Worm (Caenorhabditis elegans) whole organism, mixed stage, embryonic: ENCODE measurements around the gene F11D5.7.

Experiments used
- M03D4.4 ChIP-seq: sonication (generic microtip); optimal IDR thresholded peaks from 2 replicates; lab custom pipeline; 2017; ENCODE audit warnings: mild to moderate bottlenecking, missing genetic modification characterization, missing compliant biosample characterization
- bed-3 ChIP-seq: fragments of 200-800 bp; sonication (Bioruptor generic); optimal IDR thresholded peaks from 3 replicates; lab custom pipeline; 2018; ENCODE audit warnings: mild to moderate bottlenecking, missing genetic modification characterization, moderate library complexity, missing compliant biosample characterization
- blmp-1 ChIP-seq: fragments of 150-350 bp; optimal IDR thresholded peaks from 2 replicates; lab custom pipeline; 2014; ENCODE audit warnings: missing biosample characterization, missing genetic modification characterization
- ceh-39 ChIP-seq: fragments of 150-350 bp; optimal IDR thresholded peaks from 2 replicates; lab custom pipeline; 2014; ENCODE audit warnings: missing biosample characterization, missing genetic modification characterization
- ceh-43 ChIP-seq: fragments of 200-800 bp; sonication (Bioruptor generic); optimal IDR thresholded peaks from 2 replicates; lab custom pipeline; 2018; ENCODE audit warnings: mild to moderate bottlenecking, missing genetic modification characterization, moderate library complexity, missing compliant biosample characterization
- ceh-83 ChIP-seq: fragments of 200-800 bp; sonication (Bioruptor generic); optimal IDR thresholded peaks from 2 replicates; lab custom pipeline; 2018; ENCODE audit warnings: mild to moderate bottlenecking, missing genetic modification characterization, missing compliant biosample characterization
- ces-1 ChIP-seq: fragments of 150-350 bp; optimal IDR thresholded peaks from 2 replicates; lab custom pipeline; 2014; ENCODE audit warnings: missing biosample characterization, missing genetic modification reagents, missing genetic modification characterization
- drap-1 ChIP-seq: fragments of 200-800 bp; sonication (Bioruptor generic); optimal IDR thresholded peaks from 3 replicates; lab custom pipeline; 2018; ENCODE audit warnings: mild to moderate bottlenecking, missing genetic modification characterization, missing compliant biosample characterization
- elt-1 ChIP-seq: sonication (generic microtip); optimal IDR thresholded peaks from 2 replicates; lab custom pipeline; 2017; ENCODE audit warnings: missing genetic modification characterization, mild to moderate bottlenecking, missing compliant biosample characterization, antibody characterized with exemption, moderate library complexity, borderline replicate concordance; ENCODE audit not compliant: insufficient read depth
- elt-3 ChIP-seq: fragments of 150-350 bp; optimal IDR thresholded peaks from 2 replicates; lab custom pipeline; 2014; ENCODE audit warnings: missing biosample characterization, missing genetic modification characterization
- flh-1 ChIP-seq: fragments of 200-800 bp; sonication (Bioruptor generic); optimal IDR thresholded peaks from 2 replicates; lab custom pipeline; 2018; ENCODE audit warnings: mild to moderate bottlenecking, missing genetic modification characterization, moderate library complexity, missing compliant biosample characterization
- ham-2 ChIP-seq: fragments of 200-800 bp; sonication (Bioruptor generic); optimal IDR thresholded peaks from 2 replicates; lab custom pipeline; 2018; ENCODE audit warnings: mild to moderate bottlenecking, missing genetic modification characterization, missing compliant biosample characterization
- hlh-1 ChIP-seq: fragments of 150-350 bp; optimal IDR thresholded peaks from 2 replicates; lab custom pipeline; 2014; ENCODE audit warnings: missing biosample characterization, missing genetic modification reagents, missing genetic modification characterization
- lin-13 ChIP-seq: fragments of 150-350 bp; optimal IDR thresholded peaks from 2 replicates; lab custom pipeline; 2014; ENCODE audit warnings: missing biosample characterization, missing genetic modification characterization
- lin-32 ChIP-seq: fragments of 200-800 bp; sonication (Bioruptor generic); optimal IDR thresholded peaks from 2 replicates; lab custom pipeline; 2018; ENCODE audit warnings: mild to moderate bottlenecking, missing genetic modification characterization, missing compliant biosample characterization
- lsy-2 ChIP-seq: fragments of 150-350 bp; optimal IDR thresholded peaks from 2 replicates; lab custom pipeline; 2014; ENCODE audit warnings: missing biosample characterization, missing genetic modification characterization
- nhr-2 ChIP-seq: fragments of 150-350 bp; optimal IDR thresholded peaks from 2 replicates; lab custom pipeline; 2014; ENCODE audit warnings: missing biosample characterization, missing genetic modification characterization
- nhr-237 ChIP-seq: fragments of 150-350 bp; optimal IDR thresholded peaks from 2 replicates; lab custom pipeline; 2014; ENCODE audit warnings: missing biosample characterization, missing genetic modification characterization
- nhr-28 ChIP-seq: fragments of 150-350 bp; optimal IDR thresholded peaks from 2 replicates; lab custom pipeline; 2014; ENCODE audit warnings: missing biosample characterization, missing genetic modification characterization
- pha-4 ChIP-seq: fragments of 150-350 bp; optimal IDR thresholded peaks from 2 replicates; lab custom pipeline; 2018; ENCODE audit warnings: missing biosample characterization, missing genetic modification reagents, missing genetic modification characterization
- sem-2 ChIP-seq: fragments of 200-800 bp; sonication (Bioruptor generic); optimal IDR thresholded peaks from 2 replicates; lab custom pipeline; 2018; ENCODE audit warnings: mild to moderate bottlenecking, missing genetic modification characterization, missing compliant biosample characterization
- snpc-4 ChIP-seq: fragments of 150-350 bp; optimal IDR thresholded peaks from 2 replicates; lab custom pipeline; 2014; ENCODE audit warnings: missing biosample characterization, missing genetic modification characterization
- sptf-1 ChIP-seq: sonication (generic microtip); optimal IDR thresholded peaks from 2 replicates; lab custom pipeline; 2017; ENCODE audit warnings: mild to moderate bottlenecking, missing genetic modification characterization, moderate library complexity, missing compliant biosample characterization
- tbx-8 ChIP-seq: fragments of 200-800 bp; sonication (Bioruptor generic); optimal IDR thresholded peaks from 2 replicates; lab custom pipeline; 2018; ENCODE audit warnings: mild to moderate bottlenecking, missing genetic modification characterization, moderate library complexity, missing compliant biosample characterization
- unc-120 ChIP-seq: sonication (generic microtip); optimal IDR thresholded peaks from 2 replicates; lab custom pipeline; 2017; ENCODE audit warnings: missing genetic modification characterization, missing compliant biosample characterization; ENCODE audit not compliant: poor library complexity, severe bottlenecking
- unc-62 ChIP-seq: fragments of 150-350 bp; optimal IDR thresholded peaks from 2 replicates; lab custom pipeline; 2014; ENCODE audit warnings: missing biosample characterization, missing genetic modification reagents, missing genetic modification characterization
- zip-8 ChIP-seq: fragments of 150-350 bp; optimal IDR thresholded peaks from 2 replicates; lab custom pipeline; 2014; ENCODE audit warnings: missing biosample characterization, missing genetic modification characterization
- ztf-11 ChIP-seq: fragments of 150-350 bp; optimal IDR thresholded peaks from 2 replicates; lab custom pipeline; 2014; ENCODE audit warnings: missing biosample characterization, missing genetic modification characterization

The F11D5.7 gene

DNA sequence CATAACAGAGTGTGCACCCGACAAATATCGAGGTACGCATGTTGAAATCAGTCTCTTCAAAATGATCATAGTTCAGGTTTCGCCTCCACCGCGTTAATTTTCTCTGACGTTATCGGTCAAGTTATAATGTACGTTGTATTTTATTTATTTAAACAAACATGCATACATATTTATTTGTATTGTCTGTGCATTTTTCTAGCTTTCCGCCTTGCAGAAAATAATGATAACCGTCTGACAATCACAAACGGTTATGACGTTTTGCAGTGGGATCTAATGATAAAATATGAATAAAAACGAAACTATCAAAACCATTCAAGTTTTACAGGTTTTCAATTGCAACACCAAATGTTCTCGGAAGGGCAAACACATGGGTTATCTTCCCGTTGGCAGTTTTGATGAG lies 21.0 kb upstream of the F11D5.7 start:
- TF ChIP-seq ces-1 (GFP tag; lab: Kevin White, UChicago) (no peak), pha-4 (tag; lab: Kevin White, UChicago) (no peak), hlh-1 (no peak)

DNA sequence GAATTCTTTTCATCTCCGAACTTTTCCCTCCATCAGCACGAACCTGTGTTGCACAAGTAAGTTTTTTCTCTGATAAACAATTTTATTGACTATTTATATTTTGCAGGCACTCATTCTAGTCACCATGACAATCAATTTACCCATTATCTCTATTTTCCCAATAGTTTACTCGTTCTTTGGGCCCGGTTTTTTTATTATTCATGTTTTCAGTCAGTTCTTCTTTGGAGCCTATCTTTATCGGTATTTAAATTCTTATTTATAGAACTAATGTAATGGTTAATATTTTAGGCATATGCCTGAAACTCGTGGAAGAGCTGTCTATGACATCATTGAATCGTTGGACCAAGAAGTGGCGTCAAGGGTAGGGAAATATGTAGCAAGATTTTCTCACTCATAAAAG lies 19.2 kb upstream of the F11D5.7 start:
- TF ChIP-seq lin-13 (tag; lab: Kevin White, UChicago) (no peak), unc-120 (tag; lab: Kevin White, UChicago) (no peak), hlh-1 (no peak), sem-2 (GFP tag; lab: Kevin White, UChicago) (no peak), ztf-11 (tag; lab: Kevin White, UChicago) (no peak), blmp-1 (tag; lab: Kevin White, UChicago) (no peak), sptf-1 (tag; lab: Kevin White, UChicago) (no peak)

DNA sequence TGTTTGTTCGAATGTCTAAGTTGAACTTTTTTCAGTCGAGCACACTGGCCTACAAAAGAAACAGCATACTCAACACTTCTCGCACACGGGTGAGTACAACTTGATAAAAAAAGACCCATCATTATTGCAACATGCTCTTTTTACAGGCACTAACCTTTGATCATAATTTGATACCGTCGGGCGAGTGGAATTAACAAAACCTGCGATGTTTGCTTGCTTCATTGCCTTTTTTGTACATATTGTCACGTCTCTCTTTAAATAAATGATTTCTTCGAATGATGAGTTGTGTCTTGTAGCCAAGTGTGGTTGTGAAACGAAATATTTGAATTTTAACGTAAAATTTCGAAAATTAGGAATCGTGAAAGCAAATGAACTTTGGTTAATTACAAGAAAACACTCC lies 18.7 kb upstream of the F11D5.7 start:
- TF ChIP-seq ceh-39 (tag; lab: Kevin White, UChicago) (no peak), sem-2 (GFP tag; lab: Kevin White, UChicago) (no peak), tbx-8 (GFP tag; lab: Kevin White, UChicago) (no peak), ztf-11 (tag; lab: Kevin White, UChicago) (no peak), ceh-83 (GFP tag; lab: Kevin White, UChicago) (no peak), nhr-28 (tag; lab: Kevin White, UChicago) (no peak), lin-32 (GFP tag; lab: Kevin White, UChicago) (no peak), drap-1 (GFP tag; lab: Kevin White, UChicago) (no peak), sptf-1 (tag; lab: Kevin White, UChicago) (no peak), lin-13 (tag; lab: Kevin White, UChicago) (no peak), bed-3 (GFP tag; lab: Kevin White, UChicago) (no peak)

DNA sequence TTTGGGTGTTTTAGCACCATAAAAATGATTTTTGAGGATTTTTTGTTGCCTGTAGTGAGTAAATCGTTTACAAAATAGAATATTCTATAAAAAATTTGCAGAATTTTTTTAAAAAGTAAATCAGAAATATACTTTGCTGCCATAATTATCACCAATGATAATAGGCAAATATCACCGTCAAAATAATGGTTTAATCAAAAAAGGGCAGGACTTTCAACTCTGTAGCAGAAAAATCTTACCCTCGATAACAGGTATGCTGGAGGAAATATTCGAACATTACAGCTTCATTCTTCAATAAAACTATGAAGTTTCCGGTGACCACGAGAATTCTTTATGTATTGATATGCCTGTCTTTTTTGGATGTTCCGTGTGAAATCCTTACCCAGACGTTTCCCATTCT lies 15.0 kb upstream of the F11D5.7 start, which contains the start of gene K09C4.4:
Gene K09C4.4 (plus strand): TSS at position 301 of the 400 bp plus-strand sequence.
- TF ChIP-seq ham-2 (GFP tag; lab: Kevin White, UChicago) (no peak), unc-62 (no peak), ceh-83 (GFP tag; lab: Kevin White, UChicago) (no peak), elt-3 (tag; lab: Kevin White, UChicago) (no peak)

DNA sequence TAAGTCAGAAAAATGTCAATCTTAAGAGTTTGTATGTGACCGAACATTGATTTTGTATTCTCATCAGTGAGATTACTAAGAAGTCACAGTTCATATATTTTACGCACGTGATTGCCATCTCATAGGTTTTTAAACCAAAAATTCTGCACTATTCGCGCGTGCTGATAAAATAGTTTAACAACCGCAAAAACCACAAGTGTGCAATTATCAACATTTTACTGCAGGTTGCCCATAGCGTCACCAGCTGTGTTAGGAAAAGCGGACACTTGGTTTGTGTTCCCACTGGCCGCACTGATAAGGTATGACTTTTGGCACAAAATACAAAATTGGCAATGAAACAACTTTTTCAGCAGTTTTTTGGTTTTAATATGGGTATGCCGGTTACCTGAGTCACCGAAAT lies 14.0 kb upstream of the F11D5.7 start:
- no peak for TF ChIP-seq snpc-4 (tag; lab: Kevin White, UChicago)
- no peak for TF ChIP-seq elt-3 (tag; lab: Kevin White, UChicago)
- TF ChIP-seq pha-4 (tag; lab: Kevin White, UChicago), result no peak

DNA sequence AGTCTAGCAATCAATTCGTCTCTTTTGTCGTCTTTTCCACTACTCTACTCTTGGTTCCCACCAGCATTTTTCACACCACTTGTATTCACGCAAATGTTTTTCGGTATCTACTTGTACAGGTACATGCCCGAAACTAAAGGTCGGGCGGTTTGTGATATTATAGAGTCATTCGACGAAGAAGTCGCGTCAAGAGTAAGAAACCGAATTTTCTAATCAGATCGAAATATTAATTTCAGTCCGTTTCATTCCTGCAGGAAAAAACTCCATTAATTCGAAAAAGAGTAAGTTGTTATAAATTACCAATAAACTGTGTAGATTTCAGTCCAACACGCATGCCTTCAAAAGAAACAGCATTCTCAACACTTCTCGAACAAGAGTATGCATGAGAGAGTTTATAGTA lies 12.2 kb upstream of the F11D5.7 start:
- TF ChIP-seq unc-62, result no peak
- no peak for TF ChIP-seq elt-3 (tag; lab: Kevin White, UChicago)
- TF ChIP-seq drap-1 (GFP tag; lab: Kevin White, UChicago), result no peak
- TF ChIP-seq hlh-1, result no peak
- TF ChIP-seq ham-2 (GFP tag; lab: Kevin White, UChicago), result no peak
- TF ChIP-seq ces-1 (GFP tag; lab: Kevin White, UChicago), result no peak
- no peak for TF ChIP-seq zip-8 (tag; lab: Kevin White, UChicago)
- TF ChIP-seq unc-120 (tag; lab: Kevin White, UChicago), result no peak
- no peak for TF ChIP-seq lin-32 (GFP tag; lab: Kevin White, UChicago)
- no peak for TF ChIP-seq nhr-237
- no peak for TF ChIP-seq ceh-39 (tag; lab: Kevin White, UChicago)
- TF ChIP-seq nhr-2 (tag; lab: Kevin White, UChicago), result no peak
- no peak for TF ChIP-seq flh-1
- TF ChIP-seq M03D4.4 (tag; lab: Kevin White, UChicago), result no peak

DNA sequence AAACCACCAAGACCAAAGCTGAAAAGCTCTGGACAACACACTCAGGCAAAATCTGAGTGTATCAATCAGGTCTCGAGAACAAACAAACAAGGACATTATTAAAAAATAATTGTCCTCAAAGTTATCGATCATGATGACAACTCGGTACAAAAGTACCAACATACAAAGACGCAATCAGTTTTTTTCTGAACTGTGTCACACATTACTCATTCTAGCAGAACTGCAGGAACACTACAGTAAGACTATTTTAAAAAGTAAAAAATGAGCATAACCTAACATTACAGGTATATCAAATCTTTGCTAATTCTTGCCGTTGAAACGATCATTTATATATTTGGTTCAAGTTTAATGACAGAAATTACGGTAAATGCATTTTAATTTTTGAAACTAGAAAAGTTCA lies 8.0 kb upstream of the F11D5.7 start, which contains the start of gene K09C4.2:
Gene K09C4.2 (plus strand): TSS at position 301 of the 400 bp plus-strand sequence.
- TF ChIP-seq elt-1 (no peak), pha-4 (tag; lab: Kevin White, UChicago) (no peak), lsy-2 (tag; lab: Kevin White, UChicago) (no peak), elt-3 (tag; lab: Kevin White, UChicago) (no peak), nhr-28 (tag; lab: Kevin White, UChicago) (no peak), ceh-83 (GFP tag; lab: Kevin White, UChicago) (no peak), ceh-43 (GFP tag; lab: Kevin White, UChicago) (no peak), unc-62 (no peak), sem-2 (GFP tag; lab: Kevin White, UChicago) (no peak), tbx-8 (GFP tag; lab: Kevin White, UChicago) (no peak), ztf-11 (tag; lab: Kevin White, UChicago) (no peak)
